Fruit fly (Drosophila melanogaster) whole organism, prepupa: ENCODE measurements around the gene CG13002.

Source experiments
- CG11294 ChIP-seq: fragments of 200-800 bp; sonication (Bioruptor generic); IDR thresholded peaks from 2 replicates; pipeline ENCODE4 v1.3.6; 2022; ENCODE audit warnings: missing biosample characterization, missing genetic modification characterization
- CG7368 ChIP-seq: fragments of 200-800 bp; sonication (Bioruptor generic); optimal IDR thresholded peaks from 3 replicates; lab custom pipeline; 2016; ENCODE audit warnings: missing biosample characterization, missing genetic modification characterization
- CG8119 ChIP-seq: fragments of 200-800 bp; sonication (Bioruptor generic); IDR thresholded peaks from 3 replicates; pipeline ENCODE4 v1.3.6; 2022; ENCODE audit warnings: missing biosample characterization, missing genetic modification characterization
- CG8632 ChIP-seq: fragments of 200-800 bp; sonication (Bioruptor generic); optimal IDR thresholded peaks from 3 replicates; lab custom pipeline; 2016; ENCODE audit warnings: missing biosample characterization, missing genetic modification characterization
- Sox102F ChIP-seq: fragments of 200-800 bp; sonication (Bioruptor generic); optimal IDR thresholded peaks from 2 replicates; lab custom pipeline; 2016; ENCODE audit warnings: missing biosample characterization, mild to moderate bottlenecking, missing genetic modification characterization
- achi ChIP-seq: fragments of 200-800 bp; sonication (Bioruptor generic); optimal IDR thresholded peaks from 3 replicates; lab custom pipeline; 2016; ENCODE audit warnings: missing biosample characterization, missing genetic modification characterization
- acj6 ChIP-seq: fragments of 200-800 bp; sonication (Bioruptor generic); optimal IDR thresholded peaks from 3 replicates; lab custom pipeline; 2016; ENCODE audit warnings: missing biosample characterization, missing genetic modification characterization
- eg ChIP-seq: fragments of 200-800 bp; sonication (Bioruptor generic); IDR thresholded peaks from 3 replicates; pipeline ENCODE4 v1.3.6; 2022; ENCODE audit warnings: missing biosample characterization, missing genetic modification characterization
- lz ChIP-seq: fragments of 200-800 bp; sonication (Bioruptor generic); optimal IDR thresholded peaks from 3 replicates; lab custom pipeline; 2016; ENCODE audit warnings: missing biosample characterization, missing genetic modification characterization

DNA sequence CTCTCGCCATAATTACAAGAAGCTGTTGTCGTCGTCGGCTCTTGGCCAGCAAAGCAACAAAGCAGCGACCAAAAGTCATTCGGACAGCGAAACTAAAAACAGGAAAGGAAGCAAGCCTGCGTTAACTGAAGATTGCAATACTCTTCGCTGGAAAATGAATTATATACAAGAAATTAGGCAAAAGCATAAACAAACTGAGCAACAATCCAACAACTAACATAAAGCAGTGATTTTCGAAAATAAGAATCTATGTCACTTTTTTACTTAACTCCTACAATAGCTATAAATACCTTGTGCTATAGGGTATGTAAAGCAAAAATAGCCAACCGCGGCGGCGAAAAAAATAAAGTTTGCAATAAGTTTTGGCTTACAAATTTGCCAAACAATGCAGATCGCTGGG is 17.8 kb upstream of the CG13002 start:
- TF ChIP-seq Sox102F (GFP tag; lab: Kevin White, UChicago) (peak; percentile 65), CG8119 (GFP tag; lab: Robert Waterston, UW) (peak; percentile 87), eg (GFP tag; lab: Robert Waterston, UW) (peak; percentile 84), lz (peak; percentile 71), CG11294 (GFP tag; lab: Robert Waterston, UW) (peak; percentile 49), CG7368 (peak; percentile 72), acj6 (peak; percentile 76), CG8632 (GFP tag; lab: Kevin White, UChicago) (peak; percentile 75), achi (peak; percentile 77)
